Worm (Caenorhabditis elegans) whole organism, L3 larva: ENCODE measurements around the gene sru-44.

ENCODE experiments used
- aly-2 ChIP-seq: fragments of 150-350 bp; optimal IDR thresholded peaks from 2 replicates; lab custom pipeline; 2014; ENCODE audit warnings: missing biosample characterization, missing genetic modification characterization
- egl-27 ChIP-seq: sonication (generic microtip); optimal IDR thresholded peaks from 4 replicates; lab custom pipeline; 2017; ENCODE audit warnings: missing biosample characterization, missing genetic modification reagents, missing genetic modification characterization
- fkh-10 ChIP-seq: sonication (generic microtip); optimal IDR thresholded peaks from 2 replicates; lab custom pipeline; 2017; ENCODE audit warnings: missing biosample characterization, missing genetic modification reagents, missing genetic modification characterization
- nhr-12 ChIP-seq: fragments of 150-350 bp; optimal IDR thresholded peaks from 2 replicates; lab custom pipeline; 2014; ENCODE audit warnings: missing biosample characterization, missing genetic modification characterization
- nhr-23 ChIP-seq: fragments of 150-350 bp; optimal IDR thresholded peaks from 2 replicates; lab custom pipeline; 2014; ENCODE audit warnings: missing biosample characterization, missing genetic modification reagents, missing genetic modification characterization
- nhr-237 ChIP-seq: fragments of 150-350 bp; optimal IDR thresholded peaks from 2 replicates; lab custom pipeline; 2014; ENCODE audit warnings: missing biosample characterization, missing genetic modification characterization
- nhr-28 ChIP-seq: fragments of 150-350 bp; optimal IDR thresholded peaks from 2 replicates; lab custom pipeline; 2014; ENCODE audit warnings: missing biosample characterization, missing genetic modification characterization
- nhr-76 ChIP-seq: fragments of 150-350 bp; sonication (generic microtip); optimal IDR thresholded peaks from 5 replicates; lab custom pipeline; 2014; ENCODE audit warnings: missing biosample characterization, missing genetic modification characterization
- snpc-4 ChIP-seq: fragments of 150-350 bp; optimal IDR thresholded peaks from 2 replicates; lab custom pipeline; 2014; ENCODE audit warnings: missing biosample characterization, missing genetic modification characterization
- unc-62 ChIP-seq: fragments of 150-350 bp; sonication (generic microtip); optimal IDR thresholded peaks from 4 replicates; lab custom pipeline; 2014; ENCODE audit warnings: missing biosample characterization, missing genetic modification reagents, missing genetic modification characterization

- TF ChIP-seq unc-62 (GFP tag; lab: Kevin White, UChicago) (no peak), nhr-28 (tag; lab: Kevin White, UChicago) (no peak), nhr-76 (no peak), nhr-12 (tag; lab: Kevin White, UChicago) (no peak), nhr-237 (tag; lab: Kevin White, UChicago) (no peak), nhr-23 (tag; lab: Kevin White, UChicago) (no peak), snpc-4 (tag; lab: Kevin White, UChicago) (no peak), fkh-10 (no peak), aly-2 (tag; lab: Kevin White, UChicago) (no peak), egl-27 (tag; lab: Kevin White, UChicago) (no peak)
Measured at ce11 chrV:16433471-16433870, 34.3 kb downstream of the sru-44 start, which contains the start of gene clec-234.
